Worm (Caenorhabditis elegans) whole organism, young adult: ENCODE results near the gene C44C10.3.

ENCODE experiments used
- athp-1 ChIP-seq: sonication (generic microtip); optimal IDR thresholded peaks from 2 replicates; lab custom pipeline; 2017; ENCODE audit warnings: mild to moderate bottlenecking, missing genetic modification characterization, missing compliant biosample characterization
- die-1 ChIP-seq: sonication (generic microtip); optimal IDR thresholded peaks from 2 replicates; lab custom pipeline; 2016; ENCODE audit warnings: missing genotype, mild to moderate bottlenecking, missing genetic modification characterization, missing compliant biosample characterization
- egl-44 ChIP-seq: fragments of 200-800 bp; sonication (Bioruptor generic); IDR thresholded peaks from 2 replicates; pipeline ENCODE4 v1.3.6; 2022; ENCODE audit warnings: missing genetic modification reagents, missing genetic modification characterization, missing compliant biosample characterization
- lin-35 ChIP-seq, 3 experiments: fragments of 150-350 bp in 2 of 3; sonication (generic microtip) in 1 of 3; optimal IDR thresholded peaks; 2 replicates each; lab custom pipeline; 2014 to 2018; ENCODE audit warnings: missing biosample characterization in 3 of 3, missing genetic modification characterization in 3 of 3, missing genetic modification reagents in 3 of 3
- madf-6 ChIP-seq: fragments of 200-800 bp; sonication (Bioruptor generic); IDR thresholded peaks from 2 replicates; pipeline ENCODE4 v1.3.6; 2022; ENCODE audit warnings: missing genetic modification reagents, missing genetic modification characterization, missing compliant biosample characterization
- madf-8 ChIP-seq: fragments of 200-800 bp; sonication (Bioruptor generic); conservative IDR thresholded peaks from 2 replicates; pipeline ENCODE4 v1.3.6; 2022; ENCODE audit warnings: missing genetic modification reagents, missing genetic modification characterization, missing compliant biosample characterization
- mel-28 ChIP-seq: sonication (generic microtip); optimal IDR thresholded peaks from 2 replicates; lab custom pipeline; 2016; ENCODE audit warnings: borderline replicate concordance, mild to moderate bottlenecking, missing genetic modification characterization, missing compliant biosample characterization
- snpc-4 ChIP-seq, 5 experiments: fragments of 150-350 bp in 1 of 5; sonication (generic microtip) in 4 of 5; optimal IDR thresholded peaks; 2 replicates each; lab custom pipeline; 2014 to 2018; ENCODE audit warnings: missing genetic modification characterization in 5 of 5, missing biosample characterization in 3 of 5, antibody characterized with exemption in 2 of 5, mild to moderate bottlenecking in 2 of 5, missing compliant biosample characterization in 2 of 5, missing genotype in 2 of 5, moderate library complexity in 2 of 5, missing genetic modification reagents in 1 of 5
- unc-62 ChIP-seq: fragments of 150-350 bp; optimal IDR thresholded peaks from 2 replicates; lab custom pipeline; 2014; ENCODE audit warnings: missing biosample characterization, missing genetic modification reagents, missing genetic modification characterization
- ztf-28 ChIP-seq: fragments of 200-800 bp; sonication (Bioruptor generic); IDR thresholded peaks from 2 replicates; pipeline ENCODE4 v1.3.6; 2022; ENCODE audit warnings: missing genetic modification reagents, missing genetic modification characterization, missing compliant biosample characterization

DNA sequence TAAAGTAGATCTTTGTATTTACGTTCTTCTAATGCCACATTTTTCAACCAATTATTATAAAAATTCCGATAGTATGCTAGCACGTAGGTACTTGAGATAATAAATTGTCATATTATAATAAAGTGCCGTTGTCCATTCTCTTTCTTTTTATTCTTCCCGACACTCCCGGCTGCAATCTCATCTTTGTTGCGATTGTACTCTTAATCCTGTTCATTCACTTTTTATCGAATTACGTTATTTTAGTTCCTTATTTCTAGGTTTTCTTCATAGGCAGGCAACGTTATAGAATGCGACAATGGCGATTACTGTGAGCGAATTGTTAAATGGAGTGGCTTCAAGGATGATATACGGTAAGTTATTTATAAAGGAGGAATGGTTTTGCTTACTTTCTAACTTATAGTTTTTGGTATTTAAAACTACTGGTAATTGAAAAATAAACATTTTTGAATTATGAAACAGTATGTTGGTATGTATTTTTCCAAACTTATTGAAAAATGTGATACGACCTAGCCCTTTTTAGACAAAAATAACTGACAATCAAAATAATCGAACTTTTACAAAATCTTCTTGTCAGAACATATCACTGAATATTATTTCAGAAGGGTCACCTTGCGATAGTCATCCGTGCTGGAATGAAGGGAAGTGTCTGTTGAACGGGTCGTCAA, 43.6 kb downstream of the C44C10.3 start, which contains the start of gene C40H5.2:
- TF ChIP-seq snpc-4 (GFP tag; optimal IDR thresholded peaks at IDR 0.05; lab: Kevin White, UChicago) (no peak), snpc-4 (tag; optimal IDR thresholded peaks at IDR 0.05; lab: Kevin White, UChicago) (no peak), mel-28 (tag; lab: Kevin White, UChicago) (no peak), athp-1 (tag; lab: Kevin White, UChicago) (no peak), unc-62 (GFP tag; lab: Kevin White, UChicago) (no peak), ztf-28 (GFP tag; lab: Robert Waterston, UW) (no peak), madf-8 (GFP tag; lab: Robert Waterston, UW) (no peak), die-1 (tag; lab: Kevin White, UChicago) (no peak), egl-44 (GFP tag; lab: Robert Waterston, UW) (no peak), madf-6 (GFP tag; lab: Robert Waterston, UW) (no peak), lin-35 (GFP tag; optimal IDR thresholded peaks at IDR 0.05; lab: Kevin White, UChicago) (no peak)
